Worm (Caenorhabditis elegans) whole organism, young adult: ENCODE results near the gene gtap-2.

Experiments
- F52B5.7 ChIP-seq: sonication (generic microtip); optimal IDR thresholded peaks from 2 replicates; lab custom pipeline; 2016; ENCODE audit warnings: mild to moderate bottlenecking, missing genetic modification characterization, missing compliant biosample characterization
- ama-1 ChIP-seq, 3 experiments: fragments of 150-350 bp in 1 of 3; sonication (generic microtip) in 2 of 3; optimal IDR thresholded peaks; 2 replicates each; lab custom pipeline; 2014 to 2018; ENCODE audit warnings: missing biosample characterization in 2 of 3, missing genetic modification characterization in 2 of 3, missing genetic modification reagents in 2 of 3
- hmg-1.2 ChIP-seq: fragments of 200-800 bp; sonication (Bioruptor generic); IDR thresholded peaks from 2 replicates; pipeline ENCODE4 v1.3.6; 2022; ENCODE audit warnings: missing genetic modification reagents, missing genetic modification characterization, missing compliant biosample characterization
- ztf-26 ChIP-seq: sonication (generic microtip); optimal IDR thresholded peaks from 2 replicates; lab custom pipeline; 2017; ENCODE audit warnings: missing genetic modification characterization, missing compliant biosample characterization
- ztf-6 ChIP-seq: fragments of 200-800 bp; sonication (Bioruptor generic); IDR thresholded peaks from 2 replicates; pipeline ENCODE4 v1.3.6; 2022; ENCODE audit warnings: missing genetic modification reagents, missing genetic modification characterization, missing compliant biosample characterization

DNA sequence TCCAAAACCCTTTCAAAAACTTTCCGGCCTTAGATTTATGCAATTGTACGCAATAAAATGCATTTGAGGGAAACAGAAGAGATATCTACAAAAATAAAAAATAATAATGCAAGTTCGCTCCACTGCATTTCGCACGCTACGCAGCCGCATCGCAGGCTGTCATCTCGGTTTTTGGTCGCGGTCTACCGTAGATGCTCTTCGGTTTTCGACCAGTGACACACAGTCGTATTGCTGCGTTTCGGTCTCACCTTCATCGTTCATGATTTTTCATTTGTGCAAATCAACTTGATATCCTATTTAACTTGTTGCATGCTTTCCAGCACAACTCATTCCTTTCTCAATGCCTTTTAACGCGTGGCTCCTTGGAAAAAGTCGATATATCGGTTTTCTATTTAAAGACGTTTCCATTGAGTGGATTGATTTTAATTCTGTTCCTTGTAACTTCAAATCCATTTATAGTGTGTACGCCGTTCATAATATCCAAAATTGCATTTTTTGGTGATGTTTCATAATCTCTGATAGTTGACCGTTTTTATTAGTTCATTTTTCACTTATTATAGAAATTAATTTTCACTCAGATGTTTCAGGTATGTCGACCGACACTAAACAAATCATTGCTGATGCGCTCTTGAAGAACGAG is 27.6 kb upstream of the gtap-2 start, which contains the start of gene vha-1:
- TF ChIP-seq F52B5.7 (tag; lab: Kevin White, UChicago) (no peak), hmg-1.2 (GFP tag; lab: Robert Waterston, UW) (peak; percentile 41; the same call in 1 of the 2 replicates), ama-1 (optimal IDR thresholded peaks at IDR 0.05; lab: Kevin White, UChicago) (peak; percentile 55), ama-1 (GFP tag; optimal IDR thresholded peaks at IDR 0.05; lab: Kevin White, UChicago) (peak in 1 of 2 experiments; percentile 4), ztf-26 (tag; lab: Kevin White, UChicago) (peak; percentile 67), ztf-6 (GFP tag; lab: Robert Waterston, UW) (0 out of 2 replicates have a peak, but pooled peaks have one; percentile 45)
